Worm (Caenorhabditis elegans): ENCODE results near the gene F47G3.4.
A peak's percentile ranks its signal among the peaks of the same experiment; 100 is the strongest.

F47G3.4 gene

ce11 chrX:2419777-2420176 lies 38.4 kb downstream of the F47G3.4 start, which contains the start of gene glr-7:
glr-7 (minus strand) TSS chrX:2419877.
- no peak for TF ChIP-seq fos-1 (tag; optimal IDR thresholded peaks at IDR 0.05)
- no peak for TF ChIP-seq nhr-77 (tag; optimal IDR thresholded peaks at IDR 0.05)
- no peak for TF ChIP-seq nhr-76 (tag; optimal IDR thresholded peaks at IDR 0.05)
- TF ChIP-seq tbx-2 (tag; optimal IDR thresholded peaks at IDR 0.05): no peak
- no peak for TF ChIP-seq unc-62 (GFP tag; optimal IDR thresholded peaks at IDR 0.05)
- no peak for TF ChIP-seq aly-2 (tag; optimal IDR thresholded peaks at IDR 0.05)

- TF ChIP-seq elt-2 (tag; optimal IDR thresholded peaks at IDR 0.05): no peak
- no peak for TF ChIP-seq skn-1 (tag; optimal IDR thresholded peaks at IDR 0.05)
- no peak for TF ChIP-seq ZK546.5 (tag; optimal IDR thresholded peaks at IDR 0.05)
- TF ChIP-seq fkh-10 (GFP tag; optimal IDR thresholded peaks at IDR 0.05): no peak
- TF ChIP-seq eor-1 (tag; optimal IDR thresholded peaks at IDR 0.05): no peak
- TF ChIP-seq nhr-25 (tag; optimal IDR thresholded peaks at IDR 0.05): no peak
- TF ChIP-seq nhr-23 (tag; optimal IDR thresholded peaks at IDR 0.05): no peak
- TF ChIP-seq nhr-76 (tag; optimal IDR thresholded peaks at IDR 0.05): no peak
- TF ChIP-seq snpc-4 (tag; optimal IDR thresholded peaks at IDR 0.05): no peak
- no peak for TF ChIP-seq ceh-82 (tag; optimal IDR thresholded peaks at IDR 0.05)
- TF ChIP-seq nhr-28 (tag; optimal IDR thresholded peaks at IDR 0.05): no peak
- TF ChIP-seq nhr-77 (tag; optimal IDR thresholded peaks at IDR 0.05): no peak
Observed at ce11 chrX:2422123-2422522, 40.7 kb downstream of the F47G3.4 start.

ce11 chrX:2425284-2425683 lies 43.9 kb downstream of the F47G3.4 start:
- TF ChIP-seq nhr-25 (tag; optimal IDR thresholded peaks at IDR 0.05): peak; percentile 34
- no peak for TF ChIP-seq tbx-2 (tag; optimal IDR thresholded peaks at IDR 0.05)
- TF ChIP-seq mdl-1 (tag; optimal IDR thresholded peaks at IDR 0.05): no peak
- TF ChIP-seq nhr-23 (tag; optimal IDR thresholded peaks at IDR 0.05): peak; percentile 85
- no peak for TF ChIP-seq zag-1 (tag; optimal IDR thresholded peaks at IDR 0.05)

ce11 chrX:2426932-2427331 lies 45.5 kb downstream of the F47G3.4 start:
- TF ChIP-seq elt-3 (tag; optimal IDR thresholded peaks at IDR 0.05): no peak
- TF ChIP-seq nhr-25 (tag; optimal IDR thresholded peaks at IDR 0.05): peak; percentile 61

ce11 chrX:2427404-2427803 lies 46.0 kb downstream of the F47G3.4 start, which contains the start of gene gcy-31:
gcy-31 (minus strand) TSS chrX:2427504.
- no peak for TF ChIP-seq egl-5 (tag; optimal IDR thresholded peaks at IDR 0.05)
- no peak for TF ChIP-seq hmg-11 (tag; optimal IDR thresholded peaks at IDR 0.05)
- no peak for TF ChIP-seq mdl-1 (tag; optimal IDR thresholded peaks at IDR 0.05)

- no peak for TF ChIP-seq pha-4 (tag; optimal IDR thresholded peaks at IDR 0.05)
- TF ChIP-seq lin-15B (tag; optimal IDR thresholded peaks at IDR 0.05): no peak
- no peak for TF ChIP-seq ceh-28 (tag; optimal IDR thresholded peaks at IDR 0.05)
- TF ChIP-seq nhr-28 (tag; optimal IDR thresholded peaks at IDR 0.05): no peak
- TF ChIP-seq nhr-25 (tag; optimal IDR thresholded peaks at IDR 0.05): no peak
- no peak for TF ChIP-seq mdl-1 (tag; optimal IDR thresholded peaks at IDR 0.05)
- no peak for TF ChIP-seq elt-2 (tag; optimal IDR thresholded peaks at IDR 0.05)
- no peak for TF ChIP-seq egl-27 (tag; optimal IDR thresholded peaks at IDR 0.05)
Observed at ce11 chrX:2430317-2430716, 48.9 kb downstream of the F47G3.4 start.
